Worm (Caenorhabditis elegans) whole organism, early embryonic: ENCODE results near the gene cor-1.

Source experiments
- pes-1 ChIP-seq: fragments of 200-800 bp; sonication (Bioruptor generic); IDR thresholded peaks from 2 replicates; pipeline ENCODE4 v1.3.6; 2022; ENCODE audit warnings: missing genetic modification reagents, missing genetic modification characterization, missing compliant biosample characterization
- scrt-1 ChIP-seq: fragments of 200-800 bp; sonication (Bioruptor generic); IDR thresholded peaks from 2 replicates; pipeline ENCODE4 v1.3.6; 2022; ENCODE audit warnings: missing genetic modification characterization, missing compliant biosample characterization

DNA sequence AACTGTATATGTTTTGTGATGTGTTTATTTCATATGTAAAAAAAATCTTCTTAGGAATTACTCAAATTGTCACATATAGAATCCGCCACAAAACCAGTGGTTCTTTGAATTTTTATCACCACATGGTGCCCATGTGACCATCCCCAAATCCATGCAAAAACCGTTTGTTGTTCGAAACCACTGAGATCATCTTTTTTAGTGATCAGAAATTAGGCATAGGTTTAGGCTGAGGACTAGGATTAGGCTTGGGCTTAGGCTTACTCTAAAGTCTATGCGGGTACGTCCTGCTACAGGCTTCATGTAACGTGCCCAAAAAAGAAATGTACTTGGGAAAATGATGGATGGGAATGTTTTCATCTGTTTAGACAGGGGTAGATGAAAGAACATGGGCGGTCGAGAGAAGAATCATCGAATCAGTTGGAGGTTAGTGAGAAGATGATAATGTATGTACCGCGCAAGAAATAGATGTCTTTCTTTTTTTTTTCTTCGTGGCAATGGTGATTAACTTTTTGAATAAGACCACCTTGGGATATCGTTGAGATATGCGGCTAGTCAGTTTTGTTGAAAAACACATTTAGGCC is 12.5 kb upstream of the cor-1 start:
- no peak for TF ChIP-seq scrt-1
- no peak for TF ChIP-seq pes-1 (GFP tag; lab: Robert Waterston, UW)
